Worm (Caenorhabditis elegans) whole organism, young adult: ENCODE data around the gene C31C9.7.

Experiments
- D2030.7 ChIP-seq: fragments of 200-800 bp; sonication (Bioruptor generic); IDR thresholded peaks from 2 replicates; pipeline ENCODE4 v1.3.6; 2022; ENCODE audit warnings: missing genetic modification reagents, missing genetic modification characterization, missing compliant biosample characterization
- F22D6.2 ChIP-seq: sonication (generic microtip); optimal IDR thresholded peaks from 2 replicates; lab custom pipeline; 2016; ENCODE audit warnings: mild to moderate bottlenecking, missing genetic modification characterization, missing compliant biosample characterization
- F37B4.10 ChIP-seq: fragments of 200-800 bp; sonication (Bioruptor generic); IDR thresholded peaks from 2 replicates; pipeline ENCODE4 v1.3.6; 2022; ENCODE audit warnings: missing genetic modification characterization, missing compliant biosample characterization
- F39B2.1 ChIP-seq: fragments of 200-800 bp; sonication (Bioruptor generic); IDR thresholded peaks from 2 replicates; pipeline ENCODE4 v1.3.6; 2022; ENCODE audit warnings: missing genetic modification reagents, missing genetic modification characterization, missing compliant biosample characterization
- F52B5.7 ChIP-seq: sonication (generic microtip); optimal IDR thresholded peaks from 2 replicates; lab custom pipeline; 2016; ENCODE audit warnings: mild to moderate bottlenecking, missing genetic modification characterization, missing compliant biosample characterization
- K11D2.4 ChIP-seq: fragments of 200-800 bp; sonication (Bioruptor generic); IDR thresholded peaks from 2 replicates; pipeline ENCODE4 v1.3.6; 2022; ENCODE audit warnings: missing genetic modification reagents, missing genetic modification characterization, missing compliant biosample characterization
- K12H6.12 ChIP-seq: fragments of 200-800 bp; sonication (Bioruptor generic); optimal IDR thresholded peaks from 2 replicates; lab custom pipeline; 2018; ENCODE audit warnings: mild to moderate bottlenecking, missing genetic modification characterization, missing compliant biosample characterization
- Y53F4B.3 ChIP-seq: fragments of 200-800 bp; sonication (Bioruptor generic); IDR thresholded peaks from 2 replicates; pipeline ENCODE4 v1.3.6; 2022; ENCODE audit warnings: missing genetic modification reagents, missing genetic modification characterization, missing compliant biosample characterization
- Y56A3A.18 ChIP-seq: fragments of 200-800 bp; sonication (Bioruptor generic); IDR thresholded peaks from 2 replicates; pipeline ENCODE4 v1.3.6; 2022; ENCODE audit warnings: missing genetic modification reagents, missing genetic modification characterization, missing compliant biosample characterization
- Y67H2A.10 ChIP-seq: fragments of 200-800 bp; sonication (Bioruptor generic); conservative IDR thresholded peaks from 2 replicates; pipeline ENCODE4 v1.3.6; 2022; ENCODE audit warnings: missing genetic modification reagents, missing genetic modification characterization, missing compliant biosample characterization
- Y79H2A.3 ChIP-seq: fragments of 200-800 bp; sonication (Bioruptor generic); conservative IDR thresholded peaks from 2 replicates; pipeline ENCODE4 v1.3.6; 2022; ENCODE audit warnings: missing genetic modification reagents, missing genetic modification characterization, missing compliant biosample characterization
- akir-1 ChIP-seq: fragments of 200-800 bp; sonication (Bioruptor generic); optimal IDR thresholded peaks from 2 replicates; lab custom pipeline; 2018; ENCODE audit warnings: mild to moderate bottlenecking, missing genetic modification characterization, moderate library complexity, missing compliant biosample characterization
- atf-7 ChIP-seq: sonication (generic microtip); optimal IDR thresholded peaks from 2 replicates; lab custom pipeline; 2017; ENCODE audit warnings: mild to moderate bottlenecking, missing genetic modification characterization, missing compliant biosample characterization
- athp-1 ChIP-seq: sonication (generic microtip); optimal IDR thresholded peaks from 2 replicates; lab custom pipeline; 2017; ENCODE audit warnings: mild to moderate bottlenecking, missing genetic modification characterization, missing compliant biosample characterization
- bed-1 ChIP-seq: fragments of 200-800 bp; sonication (Bioruptor generic); IDR thresholded peaks from 2 replicates; pipeline ENCODE4 v1.3.6; 2022; ENCODE audit warnings: missing genetic modification reagents, missing genetic modification characterization, missing compliant biosample characterization
- cebp-1 ChIP-seq, 2 experiments: fragments of 200-800 bp in 1 of 2; sonication (Bioruptor generic) in 1 of 2; sonication (generic microtip) in 1 of 2; IDR thresholded peaks in 1 of 2; optimal IDR thresholded peaks in 1 of 2; 2 replicates each; pipeline versions ENCODE4 v1.3.6 to Lab custom; 2017 to 2022; ENCODE audit warnings: missing compliant biosample characterization in 2 of 2, missing genetic modification characterization in 2 of 2, mild to moderate bottlenecking in 1 of 2, missing genetic modification reagents in 1 of 2, moderate library complexity in 1 of 2
- ceh-100 ChIP-seq: fragments of 200-800 bp; sonication (Bioruptor generic); IDR thresholded peaks from 2 replicates; pipeline ENCODE4 v1.3.6; 2022; ENCODE audit warnings: missing genetic modification reagents, missing genetic modification characterization, missing compliant biosample characterization
- ceh-27 ChIP-seq: fragments of 200-800 bp; sonication (Bioruptor generic); optimal IDR thresholded peaks from 2 replicates; lab custom pipeline; 2018; ENCODE audit warnings: mild to moderate bottlenecking, missing genetic modification characterization, moderate library complexity, missing compliant biosample characterization
- chd-7 ChIP-seq: sonication (generic microtip); optimal IDR thresholded peaks from 2 replicates; lab custom pipeline; 2016; ENCODE audit warnings: mild to moderate bottlenecking, missing genetic modification characterization, moderate library complexity, missing compliant biosample characterization
- dox-1 ChIP-seq: fragments of 200-800 bp; sonication (Bioruptor generic); IDR thresholded peaks from 2 replicates; pipeline ENCODE4 v1.3.6; 2022; ENCODE audit warnings: missing genetic modification reagents, missing genetic modification characterization, missing compliant biosample characterization
- egrh-3 ChIP-seq: fragments of 200-800 bp; sonication (Bioruptor generic); IDR thresholded peaks from 2 replicates; pipeline ENCODE4 v1.3.6; 2022; ENCODE audit warnings: missing genetic modification reagents, missing genetic modification characterization, missing compliant biosample characterization
- ets-4 ChIP-seq: fragments of 200-800 bp; sonication (Bioruptor generic); optimal IDR thresholded peaks from 2 replicates; lab custom pipeline; 2018; ENCODE audit warnings: mild to moderate bottlenecking, missing genetic modification characterization, missing compliant biosample characterization
- hrde-1 ChIP-seq: sonication (generic microtip); optimal IDR thresholded peaks from 2 replicates; lab custom pipeline; 2016; ENCODE audit warnings: missing genetic modification characterization, mild to moderate bottlenecking, missing compliant biosample characterization, moderate library complexity, missing genotype, missing genetic modification reagents, borderline replicate concordance
- lin-40 ChIP-seq: sonication (generic microtip); optimal IDR thresholded peaks from 2 replicates; lab custom pipeline; 2016; ENCODE audit warnings: missing genetic modification characterization, mild to moderate bottlenecking, missing compliant biosample characterization, missing genotype, missing genetic modification reagents
- lir-1 ChIP-seq: fragments of 200-800 bp; sonication (Bioruptor generic); conservative IDR thresholded peaks from 2 replicates; pipeline ENCODE4 v1.3.6; 2022; ENCODE audit warnings: missing genetic modification reagents, missing genetic modification characterization, missing compliant biosample characterization
- lsl-1 ChIP-seq: fragments of 200-800 bp; sonication (Bioruptor generic); optimal IDR thresholded peaks from 2 replicates; lab custom pipeline; 2018; ENCODE audit warnings: mild to moderate bottlenecking, missing genetic modification characterization, moderate library complexity, missing compliant biosample characterization
- lsy-27 ChIP-seq: sonication (generic microtip); optimal IDR thresholded peaks from 2 replicates; lab custom pipeline; 2017; ENCODE audit warnings: missing genetic modification characterization, mild to moderate bottlenecking, missing compliant biosample characterization, antibody characterized with exemption, missing genotype, borderline replicate concordance; ENCODE audit not compliant: insufficient read depth
- madf-10 ChIP-seq: sonication (generic microtip); optimal IDR thresholded peaks from 2 replicates; lab custom pipeline; 2016; ENCODE audit warnings: mild to moderate bottlenecking, missing genetic modification characterization, missing compliant biosample characterization
- madf-3 ChIP-seq: fragments of 200-800 bp; sonication (Bioruptor generic); IDR thresholded peaks from 2 replicates; pipeline ENCODE4 v1.3.6; 2022; ENCODE audit warnings: missing genetic modification reagents, missing genetic modification characterization, missing compliant biosample characterization
- madf-6 ChIP-seq: fragments of 200-800 bp; sonication (Bioruptor generic); IDR thresholded peaks from 2 replicates; pipeline ENCODE4 v1.3.6; 2022; ENCODE audit warnings: missing genetic modification reagents, missing genetic modification characterization, missing compliant biosample characterization
- mcd-1 ChIP-seq: fragments of 200-800 bp; sonication (Bioruptor generic); IDR thresholded peaks from 2 replicates; pipeline ENCODE4 v1.3.6; 2022; ENCODE audit warnings: missing genetic modification reagents, missing genetic modification characterization, missing compliant biosample characterization
- nhr-179 ChIP-seq: sonication (generic microtip); optimal IDR thresholded peaks from 2 replicates; lab custom pipeline; 2016; ENCODE audit warnings: mild to moderate bottlenecking, missing genetic modification characterization, missing compliant biosample characterization
- nhr-80 ChIP-seq: sonication (generic microtip); optimal IDR thresholded peaks from 2 replicates; lab custom pipeline; 2016; ENCODE audit warnings: missing genetic modification characterization, missing compliant biosample characterization
- snpc-1.3 ChIP-seq: sonication (generic microtip); optimal IDR thresholded peaks from 2 replicates; lab custom pipeline; 2017; ENCODE audit warnings: missing genetic modification characterization, mild to moderate bottlenecking, missing compliant biosample characterization, antibody characterized with exemption, moderate library complexity, missing genotype, missing genetic modification reagents; ENCODE audit not compliant: insufficient read depth
- snpc-4 ChIP-seq, 5 experiments: fragments of 150-350 bp in 1 of 5; sonication (generic microtip) in 4 of 5; optimal IDR thresholded peaks; 2 replicates each; lab custom pipeline; 2014 to 2018; ENCODE audit warnings: missing genetic modification characterization in 5 of 5, missing biosample characterization in 3 of 5, antibody characterized with exemption in 2 of 5, mild to moderate bottlenecking in 2 of 5, missing compliant biosample characterization in 2 of 5, missing genotype in 2 of 5, moderate library complexity in 2 of 5, missing genetic modification reagents in 1 of 5
- tbx-9 ChIP-seq: sonication (generic microtip); optimal IDR thresholded peaks from 2 replicates; lab custom pipeline; 2016; ENCODE audit warnings: borderline replicate concordance, missing genetic modification characterization, inconsistent platforms, missing compliant biosample characterization
- tlf-1 ChIP-seq: fragments of 200-800 bp; sonication (Bioruptor generic); optimal IDR thresholded peaks from 2 replicates; lab custom pipeline; 2018; ENCODE audit warnings: mild to moderate bottlenecking, missing genetic modification characterization, missing compliant biosample characterization
- unc-62 ChIP-seq: fragments of 150-350 bp; optimal IDR thresholded peaks from 2 replicates; lab custom pipeline; 2014; ENCODE audit warnings: missing biosample characterization, missing genetic modification reagents, missing genetic modification characterization
- zim-3 ChIP-seq: sonication (generic microtip); optimal IDR thresholded peaks from 2 replicates; lab custom pipeline; 2017; ENCODE audit warnings: mild to moderate bottlenecking, missing genetic modification characterization, moderate library complexity, missing compliant biosample characterization
- ztf-18 ChIP-seq: sonication (generic microtip); optimal IDR thresholded peaks from 2 replicates; lab custom pipeline; 2016; ENCODE audit warnings: missing genotype, mild to moderate bottlenecking, missing genetic modification characterization, missing compliant biosample characterization
- ztf-28 ChIP-seq: fragments of 200-800 bp; sonication (Bioruptor generic); IDR thresholded peaks from 2 replicates; pipeline ENCODE4 v1.3.6; 2022; ENCODE audit warnings: missing genetic modification reagents, missing genetic modification characterization, missing compliant biosample characterization
- ztf-3 ChIP-seq: fragments of 200-800 bp; sonication (Bioruptor generic); optimal IDR thresholded peaks from 2 replicates; lab custom pipeline; 2018; ENCODE audit warnings: mild to moderate bottlenecking, missing genetic modification characterization, missing compliant biosample characterization

The C31C9.7 gene

DNA sequence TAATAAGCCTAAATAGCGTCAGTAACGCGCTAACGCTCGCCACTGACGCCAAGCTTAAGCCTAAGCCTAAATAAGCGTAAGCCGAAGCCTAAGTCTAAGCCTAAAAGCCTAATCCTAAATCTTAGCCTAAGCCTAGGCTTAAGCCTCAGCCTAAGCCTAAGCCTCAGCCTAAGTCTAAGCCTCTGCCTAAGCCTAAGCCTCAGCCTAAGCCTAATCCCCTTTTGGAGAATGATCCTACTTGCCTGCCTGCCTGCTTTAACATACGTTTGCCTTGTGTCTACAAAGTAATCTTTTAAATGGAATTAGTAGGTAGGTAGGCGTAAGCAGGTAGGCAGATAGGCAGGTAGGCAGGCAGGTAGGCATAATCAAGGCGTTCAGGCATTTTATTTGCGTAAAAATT is 46.4 kb downstream of the C31C9.7 start:
- TF ChIP-seq lsl-1 (GFP tag; lab: Kevin White, UChicago), result no peak
- no peak for TF ChIP-seq ceh-27
- no peak for TF ChIP-seq mcd-1 (GFP tag; lab: Robert Waterston, UW)
- no peak for TF ChIP-seq akir-1
- no peak for TF ChIP-seq lir-1
- TF ChIP-seq madf-10 (tag; lab: Kevin White, UChicago), result no peak

DNA sequence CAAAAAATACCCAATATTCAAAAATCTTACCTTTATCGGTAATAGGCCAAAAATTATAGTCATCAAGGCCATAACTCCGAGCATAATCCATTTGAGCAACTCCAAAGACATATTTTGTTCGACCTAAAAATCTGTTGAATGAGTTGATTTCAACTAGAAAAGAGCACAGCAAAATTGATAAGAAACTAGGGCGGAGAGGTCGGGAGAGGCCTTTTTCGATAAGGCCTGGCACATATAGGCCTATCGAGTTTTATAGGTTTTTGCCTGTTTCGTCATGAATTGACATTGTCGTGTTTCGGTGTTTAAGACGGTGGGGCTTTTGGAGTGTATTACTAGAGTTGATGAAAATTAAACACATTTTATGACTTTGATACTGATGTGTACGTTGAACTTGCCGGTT is 46.8 kb downstream of the C31C9.7 start, which contains the start of gene zipt-2.3:
zipt-2.3 (minus strand) TSS at position 147 of the 400 bp plus-strand sequence.
- TF ChIP-seq madf-3 (no peak), nhr-80 (tag; lab: Kevin White, UChicago) (peak; percentile 85)

DNA sequence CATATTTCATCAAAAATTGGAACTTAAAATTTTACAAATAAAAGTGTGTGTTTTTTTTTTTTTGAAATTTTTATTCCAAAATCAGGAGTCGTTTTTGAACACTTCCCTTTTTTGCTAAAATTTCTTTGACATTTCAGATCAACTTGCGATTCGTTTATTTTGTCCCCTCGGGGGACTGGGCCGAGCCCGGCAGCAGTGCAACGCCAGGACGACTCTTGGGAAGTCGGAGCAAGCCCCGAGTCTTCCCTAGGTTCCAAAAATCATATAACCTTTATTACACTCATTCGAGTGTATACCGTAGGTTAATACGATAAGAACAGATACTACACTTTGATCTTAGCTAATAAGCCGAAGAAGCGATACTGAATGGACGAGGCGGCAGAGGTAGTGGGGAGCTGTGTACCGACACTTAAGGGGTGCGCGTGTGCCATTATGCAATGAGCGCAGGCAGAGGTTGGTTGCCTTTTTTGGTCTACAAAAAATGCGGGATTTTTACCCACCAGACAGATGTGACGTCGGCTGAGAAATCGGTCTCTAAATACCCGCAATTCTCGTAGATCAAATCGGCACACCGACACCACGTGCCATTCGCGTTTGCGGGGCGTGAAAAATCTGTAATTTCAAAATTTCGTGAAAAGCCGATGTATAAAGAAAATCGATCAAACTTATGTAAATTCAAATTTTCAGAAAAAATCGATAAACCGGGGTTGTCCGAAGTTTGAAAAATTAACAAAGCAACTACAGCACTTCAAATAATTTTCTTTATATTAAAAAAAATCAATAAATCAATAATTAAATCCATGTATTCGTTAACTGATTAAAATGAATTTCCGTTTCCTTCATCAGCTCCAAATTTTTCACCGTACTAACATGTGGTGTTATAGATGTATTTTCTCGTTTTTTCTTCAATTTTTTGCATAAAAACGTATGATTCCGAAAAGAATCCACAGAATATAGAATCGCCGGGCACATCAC is 48.8 kb downstream of the C31C9.7 start:
- TF ChIP-seq chd-7 (no peak), ets-4 (GFP tag; lab: Kevin White, UChicago) (no peak), snpc-4 (GFP tag; optimal IDR thresholded peaks at IDR 0.05; lab: Kevin White, UChicago) (peak; percentile 63), snpc-4 (tag; optimal IDR thresholded peaks at IDR 0.05; lab: Kevin White, UChicago) (peak in 3 of 4 experiments; percentile 76 to 95 (median 89)), dox-1 (GFP tag; lab: Robert Waterston, UW) (0 out of 2 replicates have a peak, but pooled peaks have one; percentile 39), ceh-100 (GFP tag; lab: Robert Waterston, UW) (no peak), lsy-27 (tag; lab: Kevin White, UChicago) (no peak), madf-6 (GFP tag; lab: Robert Waterston, UW) (peak; percentile 86), Y56A3A.18 (no peak), athp-1 (no peak), F52B5.7 (tag; lab: Kevin White, UChicago) (no peak), K11D2.4 (GFP tag; lab: Robert Waterston, UW) (no peak), tlf-1 (GFP tag; lab: Kevin White, UChicago) (no peak), Y53F4B.3 (GFP tag; lab: Robert Waterston, UW) (no peak), snpc-1.3 (no peak), egrh-3 (GFP tag; lab: Robert Waterston, UW) (no peak), unc-62 (GFP tag; lab: Kevin White, UChicago) (no peak), ztf-3 (GFP tag; lab: Kevin White, UChicago) (no peak), Y67H2A.10 (GFP tag; lab: Robert Waterston, UW) (no peak), Y79H2A.3 (GFP tag; lab: Robert Waterston, UW) (no peak), zim-3 (tag; lab: Kevin White, UChicago) (no peak), ztf-28 (GFP tag; lab: Robert Waterston, UW) (no peak), akir-1 (no peak), F37B4.10 (GFP tag; lab: Robert Waterston, UW) (no peak), bed-1 (no peak), D2030.7 (peak; percentile 74), F39B2.1 (GFP tag; lab: Robert Waterston, UW) (no peak), cebp-1 (GFP tag; IDR thresholded peaks at IDR 0.05; lab: Robert Waterston, UW) (no peak), cebp-1 (tag; optimal IDR thresholded peaks at IDR 0.05; lab: Kevin White, UChicago) (no peak), K12H6.12 (tag; lab: Kevin White, UChicago) (no peak), lin-40 (tag; lab: Kevin White, UChicago) (no peak), tbx-9 (tag; lab: Kevin White, UChicago) (no peak), hrde-1 (tag; lab: Kevin White, UChicago) (no peak), F22D6.2 (tag; lab: Kevin White, UChicago) (no peak), atf-7 (tag; lab: Kevin White, UChicago) (no peak), ztf-18 (tag; lab: Kevin White, UChicago) (no peak), nhr-179 (tag; lab: Kevin White, UChicago) (no peak)
